Fruit fly (Drosophila melanogaster): ENCODE results near the gene Brd.

The Brd gene

DNA sequence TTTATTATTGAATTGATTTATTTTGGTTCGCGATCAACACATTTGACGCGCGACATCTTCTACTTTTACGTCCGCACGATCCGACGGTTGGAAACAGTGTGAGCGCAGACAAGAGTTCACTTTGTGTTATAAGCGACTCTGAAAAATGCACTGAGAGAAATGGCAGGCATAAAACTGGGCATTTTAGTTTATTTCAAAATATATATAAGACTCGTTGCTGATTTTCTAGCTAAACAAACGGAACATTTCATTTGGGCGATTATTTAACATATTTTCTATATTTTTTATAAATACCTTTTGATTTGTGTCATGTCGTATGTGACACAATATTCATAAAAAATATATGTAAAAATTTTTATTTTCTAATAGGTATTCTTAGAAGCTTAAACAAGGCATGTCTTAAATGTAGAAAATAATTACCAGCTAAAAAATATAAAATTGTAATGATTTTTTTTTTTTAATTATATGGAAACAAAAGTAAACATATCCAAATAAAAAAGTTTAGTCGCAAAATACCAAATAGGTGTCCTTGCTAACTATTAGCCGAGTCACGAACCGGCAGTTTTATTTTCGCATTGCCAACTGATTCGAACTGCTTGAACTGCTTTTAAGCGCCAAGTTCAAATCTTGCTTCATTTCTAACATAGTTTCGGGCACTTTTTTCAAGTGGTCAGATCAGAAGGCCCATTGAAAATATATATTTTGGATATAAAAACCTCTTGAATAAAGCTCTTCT, 41.7 kb downstream of the Brd start, which contains the start of gene Reck (continued):
- peak; percentile 81 for TF ChIP-seq CG11456 (GFP tag; IDR thresholded peaks at IDR 0.05)
- peak; percentile 85 for TF ChIP-seq CG1233 (GFP tag; optimal IDR thresholded peaks at IDR 0.05)
- no peak for TF ChIP-seq unc-4 (GFP tag; IDR thresholded peaks at IDR 0.05; ENCODE audit: partially characterized antibody)
- peak; percentile 69 for TF ChIP-seq CG15601 (tag; optimal IDR thresholded peaks at IDR 0.05)
- TF ChIP-seq her (GFP tag; optimal IDR thresholded peaks at IDR 0.05), result no peak
- peak; percentile 41 for TF ChIP-seq twi (tag; optimal IDR thresholded peaks at IDR 0.05)
- peak; percentile 73 for TF ChIP-seq grau (tag; optimal IDR thresholded peaks at IDR 0.05)
- peak; percentile 4 for TF ChIP-seq TFAM (GFP tag; optimal IDR thresholded peaks at IDR 0.05)
- no peak for TF ChIP-seq CG12236 (GFP tag; optimal IDR thresholded peaks at IDR 0.05)
- TF ChIP-seq Fer2 (tag; optimal IDR thresholded peaks at IDR 0.05), result peak; percentile 54
- no peak for TF ChIP-seq sna (GFP tag; IDR thresholded peaks at IDR 0.05; ENCODE audit: partially characterized antibody)
- peak; percentile 75 for TF ChIP-seq fd3F (GFP tag; optimal IDR thresholded peaks at IDR 0.05)
- peak; percentile 72 for TF ChIP-seq CG12071 (GFP tag; optimal IDR thresholded peaks at IDR 0.05)
- peak; percentile 78 for TF ChIP-seq CG8359 (GFP tag; optimal IDR thresholded peaks at IDR 0.05; ENCODE audit: borderline replicate concordance)
- no peak for TF ChIP-seq YL-1 (GFP tag; optimal IDR thresholded peaks at IDR 0.05)
- TF ChIP-seq eyg (GFP tag; optimal IDR thresholded peaks at IDR 0.05), result no peak
- peak; percentile 35 for TF ChIP-seq grn (GFP tag; optimal IDR thresholded peaks at IDR 0.05)
- TF ChIP-seq usp (GFP tag; optimal IDR thresholded peaks at IDR 0.05), result no peak
- TF ChIP-seq CG34422 (GFP tag; IDR thresholded peaks at IDR 0.05), result peak; percentile 78
- peak; percentile 39 for TF ChIP-seq CG3838 (GFP tag; optimal IDR thresholded peaks at IDR 0.05)
- peak; percentile 64 for TF ChIP-seq Ravus (GFP tag; IDR thresholded peaks at IDR 0.05)
- peak; percentile 75 for TF ChIP-seq E2f2 (GFP tag; IDR thresholded peaks at IDR 0.05)
- no peak for TF ChIP-seq CG15479 (GFP tag; optimal IDR thresholded peaks at IDR 0.05)
- TF ChIP-seq CG14965 (GFP tag; optimal IDR thresholded peaks at IDR 0.05; ENCODE audit: borderline replicate concordance), result no peak
- TF ChIP-seq Dp (GFP tag; optimal IDR thresholded peaks at IDR 0.05), result peak; percentile 52
- TF ChIP-seq CG6654 (GFP tag; optimal IDR thresholded peaks at IDR 0.05), result peak; percentile 15
- peak; percentile 29 for TF ChIP-seq exex (tag; optimal IDR thresholded peaks at IDR 0.05)
- TF ChIP-seq Ets97D (GFP tag; optimal IDR thresholded peaks at IDR 0.05), result peak; percentile 29
- TF ChIP-seq CG10462 (GFP tag; optimal IDR thresholded peaks at IDR 0.05), result peak; percentile 42
- TF ChIP-seq Side (GFP tag; optimal IDR thresholded peaks at IDR 0.05), result peak; percentile 25
- TF ChIP-seq CG16815 (GFP tag; optimal IDR thresholded peaks at IDR 0.05), result peak; percentile 59
- TF ChIP-seq B-H1 (GFP tag; IDR thresholded peaks at IDR 0.05), result peak; percentile 77; the same call in 2 of the 3 replicates
- no peak for TF ChIP-seq Trl (optimal IDR thresholded peaks at IDR 0.05)
- peak; percentile 48 for TF ChIP-seq Trl (GFP tag; optimal IDR thresholded peaks at IDR 0.05)
- TF ChIP-seq wor (GFP tag; IDR thresholded peaks at IDR 0.05), result peak; percentile 44
- peak; percentile 71 for TF ChIP-seq CG1602 (GFP tag; optimal IDR thresholded peaks at IDR 0.05)
- TF ChIP-seq Adf1 (GFP tag; IDR thresholded peaks at IDR 0.05), result peak; percentile 37; the same call in 1 of the 2 replicates
- peak; percentile 80 for TF ChIP-seq Hr3 (GFP tag; optimal IDR thresholded peaks at IDR 0.05)
- TF ChIP-seq CG12219 (GFP tag; optimal IDR thresholded peaks at IDR 0.05), result peak; percentile 72
- no peak for TF ChIP-seq CG9215 (GFP tag; IDR thresholded peaks at IDR 0.05)
- TF ChIP-seq Max (GFP tag; optimal IDR thresholded peaks at IDR 0.05), result peak; percentile 71
- peak; percentile 78 for TF ChIP-seq CoRest (tag; optimal IDR thresholded peaks at IDR 0.05)
- peak; percentile 87 for TF ChIP-seq Xbp1 (GFP tag; optimal IDR thresholded peaks at IDR 0.05)
- TF ChIP-seq CG6813 (GFP tag; optimal IDR thresholded peaks at IDR 0.05), result peak; percentile 86
- peak; percentile 67 for TF ChIP-seq CG13123 (GFP tag; optimal IDR thresholded peaks at IDR 0.05)
- TF ChIP-seq nmo (GFP tag; optimal IDR thresholded peaks at IDR 0.05), result peak; percentile 82
- no peak; the same call in 1 of the 2 replicates for TF ChIP-seq CG14667 (GFP tag; IDR thresholded peaks at IDR 0.05)
- peak; percentile 86 for TF ChIP-seq CG18262 (tag; optimal IDR thresholded peaks at IDR 0.05)
- peak; percentile 77 for TF ChIP-seq NfI (GFP tag; optimal IDR thresholded peaks at IDR 0.05)
- TF ChIP-seq ranshi (GFP tag; IDR thresholded peaks at IDR 0.05), result peak; percentile 83
